Worm (Caenorhabditis elegans) whole organism, L4 larva: ENCODE data around the gene srh-2.

Source experiments
- F49E8.2 ChIP-seq: sonication (generic microtip); optimal IDR thresholded peaks from 2 replicates; lab custom pipeline; 2016; ENCODE audit warnings: missing compliant biosample characterization, mild to moderate bottlenecking, missing genetic modification characterization, borderline replicate concordance
- aly-2 ChIP-seq: sonication (generic microtip); optimal IDR thresholded peaks from 2 replicates; lab custom pipeline; 2018; ENCODE audit warnings: missing biosample characterization, missing genetic modification characterization
- ceh-82 ChIP-seq: sonication (generic microtip); optimal IDR thresholded peaks from 2 replicates; lab custom pipeline; 2017; ENCODE audit warnings: missing biosample characterization, missing genetic modification characterization
- daf-19 ChIP-seq: fragments of 200-800 bp; sonication (Bioruptor generic); conservative IDR thresholded peaks from 2 replicates; pipeline ENCODE4 v1.3.6; 2022; ENCODE audit warnings: missing genetic modification characterization, missing compliant biosample characterization
- dmd-6 ChIP-seq: fragments of 200-800 bp; sonication (Bioruptor generic); IDR thresholded peaks from 2 replicates; pipeline ENCODE4 v1.3.6; 2022; ENCODE audit warnings: missing genetic modification reagents, missing genetic modification characterization, missing compliant biosample characterization
- dpl-1 ChIP-seq: fragments of 150-350 bp; optimal IDR thresholded peaks from 2 replicates; lab custom pipeline; 2014; ENCODE audit warnings: missing biosample characterization, missing genetic modification reagents, missing genetic modification characterization
- duxl-1 ChIP-seq: sonication (generic microtip); optimal IDR thresholded peaks from 2 replicates; lab custom pipeline; 2016; ENCODE audit warnings: mild to moderate bottlenecking, missing genetic modification characterization, moderate library complexity, missing compliant biosample characterization; ENCODE audit not compliant: poor library complexity
- dve-1 ChIP-seq: sonication (generic microtip); optimal IDR thresholded peaks from 2 replicates; lab custom pipeline; 2017; ENCODE audit warnings: antibody characterized with exemption, mild to moderate bottlenecking, missing genetic modification characterization, missing compliant biosample characterization; ENCODE audit not compliant: insufficient read depth
- hif-1 ChIP-seq, 2 experiments: sonication (generic microtip); optimal IDR thresholded peaks; 2 replicates each; lab custom pipeline; 2016 to 2017; ENCODE audit warnings: missing compliant biosample characterization in 2 of 2, missing genetic modification characterization in 2 of 2, missing genetic modification reagents in 2 of 2, missing genotype in 2 of 2, mild to moderate bottlenecking in 1 of 2
- lin-1 ChIP-seq: fragments of 200-800 bp; sonication (Bioruptor generic); IDR thresholded peaks from 2 replicates; pipeline ENCODE4 v1.3.6; 2022; ENCODE audit warnings: missing genetic modification reagents, missing genetic modification characterization, missing compliant biosample characterization
- lin-38 ChIP-seq: fragments of 200-800 bp; sonication (Bioruptor generic); IDR thresholded peaks from 2 replicates; pipeline ENCODE4 v1.3.6; 2022; ENCODE audit warnings: missing genetic modification reagents, missing genetic modification characterization, missing compliant biosample characterization
- lsy-2 ChIP-seq, 2 experiments: fragments of 150-350 bp in 1 of 2; sonication (generic microtip) in 1 of 2; optimal IDR thresholded peaks; 2 replicates each; lab custom pipeline; 2014 to 2017; ENCODE audit warnings: missing biosample characterization in 2 of 2, missing genetic modification characterization in 2 of 2
- madf-5 ChIP-seq, 2 experiments: fragments of 200-800 bp; sonication (Bioruptor generic); IDR thresholded peaks; 2 replicates each; pipeline ENCODE4 v1.3.6; 2022; ENCODE audit warnings: missing compliant biosample characterization in 2 of 2, missing genetic modification characterization in 2 of 2
- mep-1 ChIP-seq: fragments of 150-350 bp; sonication (generic microtip); optimal IDR thresholded peaks from 3 replicates; lab custom pipeline; 2014; ENCODE audit warnings: missing biosample characterization, missing genetic modification characterization
- nhr-28 ChIP-seq: fragments of 150-350 bp; optimal IDR thresholded peaks from 2 replicates; lab custom pipeline; 2014; ENCODE audit warnings: missing biosample characterization, missing genetic modification characterization
- nhr-42 ChIP-seq: fragments of 200-800 bp; sonication (Bioruptor generic); IDR thresholded peaks from 2 replicates; pipeline ENCODE4 v1.3.6; 2022; ENCODE audit warnings: missing genetic modification characterization, missing compliant biosample characterization
- nhr-48 ChIP-seq: sonication (generic microtip); optimal IDR thresholded peaks from 2 replicates; lab custom pipeline; 2016; ENCODE audit warnings: mild to moderate bottlenecking, missing genetic modification characterization, missing compliant biosample characterization
- nhr-77 ChIP-seq: fragments of 150-350 bp; optimal IDR thresholded peaks from 2 replicates; lab custom pipeline; 2014; ENCODE audit warnings: missing biosample characterization, missing genetic modification characterization
- spr-1 ChIP-seq: sonication (generic microtip); optimal IDR thresholded peaks from 2 replicates; lab custom pipeline; 2016; ENCODE audit warnings: mild to moderate bottlenecking, missing genetic modification characterization, missing compliant biosample characterization
- unc-39 ChIP-seq: sonication (generic microtip); optimal IDR thresholded peaks from 2 replicates; lab custom pipeline; 2017; ENCODE audit warnings: missing biosample characterization, missing genetic modification characterization
- zag-1 ChIP-seq: fragments of 150-350 bp; optimal IDR thresholded peaks from 2 replicates; lab custom pipeline; 2014; ENCODE audit warnings: missing biosample characterization, missing genetic modification characterization
- zip-2 ChIP-seq: fragments of 150-350 bp; optimal IDR thresholded peaks from 2 replicates; lab custom pipeline; 2014; ENCODE audit warnings: missing biosample characterization, missing genetic modification characterization
- ztf-11 ChIP-seq: fragments of 150-350 bp; optimal IDR thresholded peaks from 2 replicates; lab custom pipeline; 2014; ENCODE audit warnings: missing biosample characterization, missing genetic modification characterization
- ztf-7 ChIP-seq: fragments of 150-350 bp; optimal IDR thresholded peaks from 2 replicates; lab custom pipeline; 2014; ENCODE audit warnings: missing biosample characterization, missing genetic modification characterization

srh-2 gene

DNA sequence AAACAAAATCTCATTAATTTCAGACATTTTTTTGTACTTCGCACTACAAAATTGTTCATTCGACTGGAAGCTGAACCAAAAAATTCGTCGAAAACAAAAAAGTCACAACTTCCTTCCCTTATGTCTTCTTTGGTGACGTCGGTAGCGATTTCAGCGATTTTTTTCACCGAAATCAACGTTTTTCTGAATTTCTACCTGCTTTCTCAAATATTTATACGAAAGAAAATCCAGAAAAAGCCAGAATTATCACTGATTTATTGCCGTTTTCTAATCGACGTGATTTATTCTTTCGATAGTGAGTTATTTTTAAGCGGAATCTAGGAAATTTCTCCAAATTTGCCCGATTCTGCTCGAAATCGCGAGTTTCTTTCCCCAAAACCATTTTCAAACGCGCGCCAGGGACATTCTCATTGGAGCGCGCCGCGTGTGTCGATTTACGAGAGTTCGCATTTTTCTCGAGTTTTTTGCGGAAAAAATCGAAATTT, 46.8 kb downstream of the srh-2 start, which contains the start of gene srbc-58 (continued):
- TF ChIP-seq zip-2 (no peak), madf-5 (GFP tag; IDR thresholded peaks at IDR 0.05; lab: Robert Waterston, UW) (no peak), dve-1 (no peak), nhr-42 (GFP tag; lab: Robert Waterston, UW) (0 out of 2 replicates have a peak, but pooled peaks have one; percentile 38), ceh-82 (tag; lab: Kevin White, UChicago) (no peak), aly-2 (tag; lab: Kevin White, UChicago) (no peak), ztf-11 (tag; lab: Kevin White, UChicago) (no peak), nhr-48 (tag; lab: Kevin White, UChicago) (no peak), lin-1 (GFP tag; lab: Robert Waterston, UW) (no peak), unc-39 (no peak), lin-38 (GFP tag; lab: Robert Waterston, UW) (peak; percentile 87), hif-1 (tag; optimal IDR thresholded peaks at IDR 0.05; lab: Kevin White, UChicago) (no peak)

DNA sequence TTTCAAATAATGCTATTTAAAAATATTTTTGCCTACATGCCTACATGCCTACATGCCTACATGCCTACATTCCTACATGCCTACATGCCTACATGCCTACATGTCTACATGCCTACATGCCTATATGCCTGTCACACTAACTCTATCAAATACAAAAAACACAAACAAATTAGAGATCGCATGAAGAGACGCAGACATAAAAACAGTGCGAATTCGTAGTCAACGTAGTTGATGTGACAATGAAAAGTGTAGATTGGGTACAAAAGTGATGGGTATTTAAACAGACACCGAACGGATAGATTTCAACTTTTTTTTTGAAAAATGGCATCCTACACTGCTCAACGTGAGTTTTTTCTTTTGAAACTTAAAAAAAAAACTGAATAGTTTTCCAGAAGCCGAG, 49.2 kb downstream of the srh-2 start, which contains the start of gene R09E12.9:
R09E12.9 (plus strand) TSS at position 316 of the 400 bp plus-strand sequence.
- TF ChIP-seq zag-1 (no peak), nhr-42 (GFP tag; lab: Robert Waterston, UW) (peak; percentile 95), dmd-6 (GFP tag; lab: Robert Waterston, UW) (no peak; the same call in 1 of the 2 replicates), nhr-28 (tag; lab: Kevin White, UChicago) (peak; percentile 100), nhr-77 (tag; lab: Kevin White, UChicago) (peak; percentile 100), spr-1 (tag; lab: Kevin White, UChicago) (no peak), dpl-1 (GFP tag; lab: Kevin White, UChicago) (peak; percentile 3), duxl-1 (tag; lab: Kevin White, UChicago) (peak; percentile 20), daf-19 (GFP tag; lab: Robert Waterston, UW) (no peak)

DNA sequence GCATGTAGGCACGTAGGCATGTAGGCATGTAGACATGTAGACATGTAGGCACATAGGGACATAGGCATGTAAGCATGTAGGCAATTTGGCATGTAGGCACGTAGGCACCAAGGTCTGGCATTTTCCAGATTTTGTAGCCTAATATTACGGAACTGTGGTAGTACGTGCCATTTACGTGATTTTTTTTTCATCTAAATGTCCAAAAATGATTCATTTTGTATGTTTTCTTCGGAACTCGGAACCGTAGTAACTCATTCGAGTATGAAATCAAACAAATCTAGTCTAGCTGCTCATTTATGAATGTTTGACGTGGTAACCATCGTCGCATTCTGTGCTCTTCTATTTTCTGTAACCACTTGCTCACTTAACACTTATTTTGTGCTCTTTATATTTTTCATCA, 50.2 kb downstream of the srh-2 start, which contains the start of gene srbc-59:
srbc-59 (plus strand) TSS at position 301 of the 400 bp plus-strand sequence.
- no peak for TF ChIP-seq mep-1 (tag; lab: Kevin White, UChicago)
- no peak for TF ChIP-seq duxl-1 (tag; lab: Kevin White, UChicago)
- TF ChIP-seq ztf-7 (tag; lab: Kevin White, UChicago), result no peak

DNA sequence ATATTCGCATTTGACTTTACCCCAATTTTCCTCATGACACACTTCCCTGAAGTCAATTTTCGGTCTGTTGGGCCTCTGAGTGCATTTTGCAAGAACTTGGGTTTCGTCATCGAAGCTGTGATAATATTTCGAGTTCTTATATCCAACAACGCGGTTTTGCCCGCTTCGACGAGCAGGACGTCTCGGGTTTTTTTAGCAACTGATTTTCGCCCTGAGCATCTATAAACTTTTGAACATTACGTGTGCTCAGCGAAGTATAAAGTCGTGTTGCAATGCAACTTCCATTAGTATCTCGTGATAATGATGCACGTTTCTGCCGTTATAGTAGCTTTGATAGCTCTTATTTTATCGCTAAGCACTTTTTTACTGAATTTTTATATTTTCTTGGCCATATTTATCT, 51.9 kb downstream of the srh-2 start, which contains the start of gene srbc-60:
srbc-60 (plus strand) TSS at position 301 of the 400 bp plus-strand sequence.
- TF ChIP-seq F49E8.2, result no peak
- TF ChIP-seq, all 104 proteins: peak for 0

DNA sequence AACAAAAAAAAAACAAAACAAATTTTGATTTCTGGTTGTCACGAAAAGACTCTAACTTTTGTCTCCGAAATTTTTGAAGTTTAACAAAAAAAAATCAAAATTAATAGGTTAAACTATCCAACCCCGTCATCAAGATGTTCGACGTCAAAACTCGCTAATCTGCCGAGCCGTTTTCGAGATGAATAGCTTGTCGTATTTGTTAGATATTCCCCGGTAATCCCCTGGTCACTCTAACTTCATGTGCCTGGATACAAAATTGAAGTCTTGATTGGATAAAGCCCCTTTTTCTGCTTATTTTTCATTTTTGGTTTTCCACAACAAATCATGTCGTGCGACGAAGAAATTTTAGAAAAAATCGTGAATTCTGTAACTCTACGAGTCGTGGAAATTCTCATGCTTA, 54.3 kb downstream of the srh-2 start, which contains the start of gene srab-16:
srab-16 (plus strand) TSS at position 301 of the 400 bp plus-strand sequence.
- TF ChIP-seq lsy-2 (tag; optimal IDR thresholded peaks at IDR 0.05; lab: Kevin White, UChicago), result no peak
